Worm (Caenorhabditis elegans) whole organism, midembryonic: Measurements from ENCODE around the gene C03A3.3.

Experiments
- T22C8.4 ChIP-seq: fragments of 200-800 bp; sonication (Bioruptor generic); IDR thresholded peaks from 2 replicates; pipeline ENCODE4 v1.3.6; 2022; ENCODE audit warnings: missing genetic modification characterization, missing compliant biosample characterization
- cog-1 ChIP-seq: sonication (generic microtip); optimal IDR thresholded peaks from 2 replicates; lab custom pipeline; 2016; ENCODE audit warnings: missing genetic modification characterization, missing compliant biosample characterization
- flt-1 ChIP-seq: fragments of 200-800 bp; sonication (Bioruptor generic); IDR thresholded peaks from 2 replicates; pipeline ENCODE4 v1.3.6; 2022; ENCODE audit warnings: missing genetic modification characterization, missing compliant biosample characterization
- klf-2 ChIP-seq: fragments of 200-800 bp; sonication (Bioruptor generic); conservative IDR thresholded peaks from 2 replicates; pipeline ENCODE4 v1.3.6; 2022; ENCODE audit warnings: missing genetic modification reagents, missing genetic modification characterization, missing compliant biosample characterization
- med-1 ChIP-seq: sonication (generic microtip); optimal IDR thresholded peaks from 2 replicates; lab custom pipeline; 2017; ENCODE audit warnings: missing genetic modification characterization, mild to moderate bottlenecking, missing compliant biosample characterization, antibody characterized with exemption, missing genetic modification reagents; ENCODE audit not compliant: insufficient read depth
- ref-1 ChIP-seq: fragments of 200-800 bp; sonication (Bioruptor generic); conservative IDR thresholded peaks from 2 replicates; pipeline ENCODE4 v1.3.6; 2022; ENCODE audit warnings: missing genetic modification reagents, missing genetic modification characterization, missing compliant biosample characterization
- tab-1 ChIP-seq: fragments of 200-800 bp; sonication (Bioruptor generic); IDR thresholded peaks from 2 replicates; pipeline ENCODE4 v1.3.6; 2022; ENCODE audit warnings: missing genetic modification characterization, missing compliant biosample characterization
- ztf-23 ChIP-seq: fragments of 200-800 bp; sonication (Bioruptor generic); IDR thresholded peaks from 2 replicates; pipeline ENCODE4 v1.3.6; 2022; ENCODE audit warnings: missing genetic modification reagents, missing genetic modification characterization, missing compliant biosample characterization
- ztf-29 ChIP-seq: fragments of 200-800 bp; sonication (Bioruptor generic); IDR thresholded peaks from 2 replicates; pipeline ENCODE4 v1.3.6; 2022; ENCODE audit warnings: missing genetic modification reagents, missing genetic modification characterization, missing compliant biosample characterization

The C03A3.3 gene

DNA sequence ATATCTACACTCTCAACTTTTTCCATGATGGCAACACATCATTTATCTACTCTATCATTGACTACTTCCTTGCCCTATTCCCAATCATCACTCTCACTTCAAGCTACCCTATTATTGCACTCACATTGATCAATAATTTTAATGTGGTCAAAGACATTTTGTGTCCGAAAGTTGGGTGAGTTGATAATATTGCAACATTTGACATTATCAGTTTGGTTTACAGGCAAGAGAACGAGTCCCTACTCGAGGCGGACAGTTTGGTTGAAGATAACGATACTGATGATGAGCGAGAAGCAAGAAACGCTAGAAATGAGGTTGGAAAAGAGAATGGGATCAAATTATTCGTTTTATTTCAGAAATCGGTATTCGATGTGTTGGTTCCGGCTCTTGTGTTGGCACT is 4.2 kb downstream of the C03A3.3 start:
- TF ChIP-seq ref-1 (GFP tag; lab: Robert Waterston, UW) (no peak), klf-2 (GFP tag; lab: Robert Waterston, UW) (no peak), ztf-29 (GFP tag; lab: Robert Waterston, UW) (no peak), ztf-23 (GFP tag; lab: Robert Waterston, UW) (no peak), cog-1 (tag; lab: Kevin White, UChicago) (no peak), med-1 (GFP tag; lab: Kevin White, UChicago) (no peak)

DNA sequence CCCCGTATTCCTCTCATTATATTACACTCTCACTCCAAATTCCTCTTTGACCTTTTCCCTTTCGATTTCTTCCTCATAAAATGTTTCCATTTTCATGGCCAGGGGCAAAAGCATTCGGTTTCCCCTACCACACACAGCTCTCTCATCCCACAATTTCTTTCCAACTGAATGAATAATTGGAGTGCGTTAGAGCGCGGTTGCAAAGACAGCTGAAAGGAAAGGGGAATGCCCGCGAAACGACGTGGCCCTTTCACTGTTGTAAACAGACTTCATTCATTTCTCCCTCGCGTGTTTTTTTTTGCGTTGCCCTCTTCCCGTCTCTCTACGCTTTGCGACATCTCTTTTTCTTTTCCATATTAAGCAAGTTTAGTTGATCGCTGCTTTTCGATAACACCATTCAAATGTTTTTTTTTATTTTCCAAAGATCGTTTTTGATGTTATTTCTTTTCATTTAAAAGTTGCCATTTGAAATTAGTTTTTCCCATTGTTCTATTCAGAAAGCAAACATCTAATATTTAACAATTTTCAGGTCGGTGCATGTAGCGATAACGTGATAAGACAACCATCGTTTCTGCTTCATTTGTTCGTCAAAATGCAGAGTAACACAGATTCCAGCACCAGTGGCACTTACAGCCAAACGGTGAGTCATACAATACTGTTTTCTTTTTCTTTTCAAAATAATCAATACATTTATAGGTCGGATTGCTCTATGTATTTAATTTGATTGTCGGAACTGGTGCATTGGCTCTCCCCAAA is 6.4 kb downstream of the C03A3.3 start, which contains the start of gene C03A3.2:
TSS of gene C03A3.2 (plus strand) at position 530 of the 756 bp plus-strand sequence.
- TF ChIP-seq ztf-23 (GFP tag; lab: Robert Waterston, UW), result peak; percentile 70
- no peak for TF ChIP-seq med-1 (GFP tag; lab: Kevin White, UChicago)
- peak; percentile 70; the same call in 1 of the 2 replicates for TF ChIP-seq flt-1 (GFP tag; lab: Robert Waterston, UW)
- peak; percentile 29 for TF ChIP-seq cog-1 (tag; lab: Kevin White, UChicago)

DNA sequence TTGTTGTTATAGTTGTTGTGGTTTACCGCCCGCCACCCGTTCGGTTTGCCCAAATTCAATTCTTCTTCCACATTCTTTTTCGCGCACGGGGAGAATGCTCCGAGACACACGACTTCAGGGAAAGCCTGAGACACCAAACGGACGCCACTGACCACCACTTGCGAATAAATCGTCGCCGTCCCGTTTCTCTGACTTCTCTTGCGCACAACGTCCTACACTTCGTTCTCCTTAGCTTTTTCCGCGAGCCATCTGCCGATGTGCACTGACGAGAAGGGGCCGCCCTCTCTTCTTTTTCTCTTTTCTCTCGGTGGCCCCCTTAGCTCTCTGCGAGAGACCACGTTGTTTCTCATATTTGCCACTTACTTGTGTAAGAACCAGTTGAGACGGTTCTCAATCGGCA is 11.8 kb downstream of the C03A3.3 start, which contains the start of gene C03A3.1:
TSS of gene C03A3.1 (plus strand) at position 291 of the 400 bp plus-strand sequence.
- TF ChIP-seq ref-1 (GFP tag; lab: Robert Waterston, UW) (no peak), klf-2 (GFP tag; lab: Robert Waterston, UW) (no peak), med-1 (GFP tag; lab: Kevin White, UChicago) (no peak), flt-1 (GFP tag; lab: Robert Waterston, UW) (no peak), ztf-29 (GFP tag; lab: Robert Waterston, UW) (no peak), T22C8.4 (GFP tag; lab: Robert Waterston, UW) (no peak), cog-1 (tag; lab: Kevin White, UChicago) (no peak), tab-1 (GFP tag; lab: Robert Waterston, UW) (no peak), ztf-23 (GFP tag; lab: Robert Waterston, UW) (no peak)

DNA sequence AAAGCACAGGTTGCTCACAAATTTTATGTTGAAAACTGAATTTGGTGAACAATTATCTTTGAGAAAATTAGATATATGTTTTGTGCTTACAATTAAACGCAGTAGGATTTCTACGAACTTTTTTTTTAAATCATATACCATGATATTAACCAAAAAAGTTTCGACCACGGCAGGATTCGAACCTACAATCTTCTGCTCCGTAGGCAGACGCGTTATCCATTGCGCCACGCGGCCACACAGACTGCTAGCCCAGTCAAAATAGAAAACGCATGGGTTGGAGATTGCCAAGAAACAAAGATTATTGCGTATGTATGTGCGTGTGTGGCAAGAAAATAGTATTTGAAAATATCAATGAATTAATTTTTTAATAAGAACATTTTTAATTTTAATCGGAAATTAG is 16.4 kb downstream of the C03A3.3 start:
- TF ChIP-seq klf-2 (GFP tag; lab: Robert Waterston, UW) (peak; percentile 44; the same call in 1 of the 2 replicates), T22C8.4 (GFP tag; lab: Robert Waterston, UW) (peak; percentile 27; the same call in 1 of the 2 replicates), ztf-29 (GFP tag; lab: Robert Waterston, UW) (0 out of 2 replicates have a peak, but pooled peaks have one; percentile 45), ref-1 (GFP tag; lab: Robert Waterston, UW) (peak; percentile 70), cog-1 (tag; lab: Kevin White, UChicago) (peak; percentile 45), ztf-23 (GFP tag; lab: Robert Waterston, UW) (peak; percentile 80), tab-1 (GFP tag; lab: Robert Waterston, UW) (peak; percentile 73; the same call in 1 of the 2 replicates), med-1 (GFP tag; lab: Kevin White, UChicago) (peak; percentile 23), flt-1 (GFP tag; lab: Robert Waterston, UW) (peak; percentile 89)

DNA sequence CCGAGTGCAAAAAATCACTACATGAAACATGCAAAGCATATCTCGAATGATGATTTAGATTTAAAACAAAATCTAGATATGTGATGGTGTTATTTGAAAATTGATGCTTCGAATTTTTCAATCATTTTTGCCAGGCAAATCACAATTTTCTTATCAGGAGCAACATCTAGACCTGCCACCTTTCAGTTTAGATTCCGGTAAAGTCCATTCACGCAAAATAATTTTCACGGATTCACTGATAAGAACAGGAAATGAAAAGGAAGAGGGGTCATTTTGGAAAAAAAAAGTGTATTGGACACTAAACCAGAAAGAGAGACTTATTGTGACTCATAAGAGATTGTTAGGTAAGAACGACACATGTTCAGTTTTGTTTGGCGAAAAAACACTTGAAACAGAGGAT is 16.9 kb downstream of the C03A3.3 start:
- TF ChIP-seq ztf-29 (GFP tag; lab: Robert Waterston, UW), result no peak

DNA sequence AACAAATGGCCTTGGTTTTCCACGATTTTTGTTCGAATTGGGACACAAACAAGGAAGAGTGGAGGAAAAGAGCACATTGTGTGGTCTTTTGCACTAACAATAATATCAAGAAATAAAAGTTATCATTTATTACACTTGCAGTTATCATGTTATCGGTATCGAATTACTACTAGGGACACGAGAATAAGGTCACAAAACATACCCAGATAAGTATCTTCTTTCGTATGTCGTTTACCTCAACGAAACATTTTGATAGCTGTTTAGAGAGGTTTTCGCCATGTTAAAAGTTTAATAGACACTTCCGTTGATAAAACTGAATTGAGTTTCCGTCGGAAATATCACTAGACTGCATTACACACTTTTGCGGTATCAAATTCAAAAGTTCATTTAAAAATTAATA is 17.9 kb downstream of the C03A3.3 start:
- no peak for TF ChIP-seq ztf-29 (GFP tag; lab: Robert Waterston, UW)

DNA sequence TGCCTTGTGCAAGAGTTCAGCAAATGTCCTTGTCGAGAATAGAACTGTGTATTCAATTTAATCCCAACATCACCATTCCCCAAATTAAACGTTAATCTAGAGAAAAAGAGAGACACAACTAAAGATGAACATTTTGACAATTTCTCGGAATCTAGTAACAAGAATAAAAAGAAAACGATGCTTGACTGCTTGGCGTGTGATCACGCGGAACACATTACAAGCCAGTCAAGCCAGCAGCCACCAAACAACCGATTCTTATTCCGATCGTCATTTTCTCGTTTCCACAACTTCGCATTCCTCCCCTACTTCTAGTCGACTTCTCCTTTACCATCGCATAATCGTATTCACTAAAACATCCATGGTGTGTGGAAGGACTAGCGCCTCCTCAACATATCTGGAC is 19.5 kb downstream of the C03A3.3 start:
- TF ChIP-seq med-1 (GFP tag; lab: Kevin White, UChicago) (no peak), T22C8.4 (GFP tag; lab: Robert Waterston, UW) (no peak), flt-1 (GFP tag; lab: Robert Waterston, UW) (no peak), cog-1 (tag; lab: Kevin White, UChicago) (no peak), ref-1 (GFP tag; lab: Robert Waterston, UW) (no peak), tab-1 (GFP tag; lab: Robert Waterston, UW) (no peak), ztf-23 (GFP tag; lab: Robert Waterston, UW) (no peak), klf-2 (GFP tag; lab: Robert Waterston, UW) (no peak), ztf-29 (GFP tag; lab: Robert Waterston, UW) (no peak)

DNA sequence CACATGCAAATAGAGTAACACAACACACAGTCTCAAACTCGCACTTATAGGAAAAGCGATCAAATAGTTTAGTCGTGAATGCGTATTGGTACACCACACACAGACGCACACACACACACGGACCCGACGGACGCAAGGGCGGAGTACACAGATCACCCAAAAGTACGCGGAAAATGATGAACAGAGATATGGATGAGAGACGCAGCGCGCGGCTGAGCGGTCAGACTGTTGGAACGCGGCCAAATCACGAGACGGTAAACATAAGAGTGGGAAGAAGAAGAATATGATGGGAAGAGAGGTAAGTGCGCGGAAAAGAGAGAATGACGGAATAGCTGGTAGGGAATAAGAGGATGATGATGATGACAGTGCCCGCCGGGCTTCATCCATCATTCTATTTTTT is 20.8 kb downstream of the C03A3.3 start:
- TF ChIP-seq ztf-23 (GFP tag; lab: Robert Waterston, UW), result no peak
- TF ChIP-seq ref-1 (GFP tag; lab: Robert Waterston, UW), result no peak
- peak; percentile 37; the same call in 1 of the 2 replicates for TF ChIP-seq flt-1 (GFP tag; lab: Robert Waterston, UW)
- peak; percentile 2 for TF ChIP-seq cog-1 (tag; lab: Kevin White, UChicago)
- no peak for TF ChIP-seq T22C8.4 (GFP tag; lab: Robert Waterston, UW)

DNA sequence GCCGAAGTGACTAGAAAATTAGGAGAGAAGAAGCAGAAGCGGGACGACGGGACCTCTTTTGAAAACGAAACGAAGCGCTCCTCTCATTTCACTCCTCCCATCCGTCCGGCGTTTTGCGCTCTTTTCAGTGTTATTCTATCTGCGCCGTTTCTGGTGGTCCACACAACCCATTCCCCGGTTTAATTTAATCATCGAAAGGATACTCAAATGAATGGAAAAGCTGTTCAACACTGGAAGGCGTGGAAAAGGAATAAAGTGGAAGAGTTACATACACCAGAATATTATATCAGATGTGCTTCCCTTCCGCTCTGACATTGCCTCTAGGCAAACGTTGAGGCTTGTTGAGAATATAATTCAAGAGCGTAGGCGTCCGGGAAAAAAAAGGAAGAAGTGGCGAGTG is 23.8 kb downstream of the C03A3.3 start:
- 0 out of 2 replicates have a peak, but pooled peaks have one; percentile 41 for TF ChIP-seq ztf-23 (GFP tag; lab: Robert Waterston, UW)
- TF ChIP-seq klf-2 (GFP tag; lab: Robert Waterston, UW), result no peak
- TF ChIP-seq ref-1 (GFP tag; lab: Robert Waterston, UW), result no peak
- TF ChIP-seq tab-1 (GFP tag; lab: Robert Waterston, UW), result no peak

DNA sequence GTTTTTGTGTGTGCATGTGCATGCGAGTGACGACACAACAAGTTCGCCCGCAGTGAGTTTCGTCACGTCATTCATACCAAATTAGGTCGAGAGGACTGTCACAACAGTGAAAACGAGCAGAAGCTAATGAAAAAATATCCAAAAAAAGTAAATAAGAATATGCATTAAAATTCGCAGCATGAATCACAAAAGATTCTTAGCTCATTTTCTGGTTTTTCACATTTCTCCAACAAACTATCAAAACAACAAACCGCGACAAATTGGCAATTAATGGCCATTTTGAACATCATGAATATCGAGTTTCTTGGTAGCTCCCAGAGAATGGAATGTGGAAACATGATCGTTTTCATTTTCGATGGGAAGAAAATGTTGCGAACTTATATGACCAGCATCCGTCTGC is 25.3 kb downstream of the C03A3.3 start:
- TF ChIP-seq cog-1 (tag; lab: Kevin White, UChicago) (no peak), tab-1 (GFP tag; lab: Robert Waterston, UW) (no peak), T22C8.4 (GFP tag; lab: Robert Waterston, UW) (no peak), med-1 (GFP tag; lab: Kevin White, UChicago) (no peak), ztf-23 (GFP tag; lab: Robert Waterston, UW) (no peak)
